Worm (Caenorhabditis elegans) whole organism, late embryonic: ENCODE measurements around the gene ZC395.4.

Experiments used
- C08G9.2 ChIP-seq: sonication (generic microtip); optimal IDR thresholded peaks from 2 replicates; lab custom pipeline; 2016; ENCODE audit warnings: mild to moderate bottlenecking, missing genetic modification characterization, moderate library complexity, missing compliant biosample characterization
- T23F11.4 ChIP-seq: fragments of 200-800 bp; sonication (Bioruptor generic); optimal IDR thresholded peaks from 2 replicates; lab custom pipeline; 2018; ENCODE audit warnings: mild to moderate bottlenecking, missing genetic modification characterization, missing compliant biosample characterization
- ceh-19 ChIP-seq: fragments of 200-800 bp; sonication (Bioruptor generic); optimal IDR thresholded peaks from 2 replicates; lab custom pipeline; 2018; ENCODE audit warnings: mild to moderate bottlenecking, missing genetic modification characterization, missing compliant biosample characterization
- che-1 ChIP-seq: sonication (generic microtip); optimal IDR thresholded peaks from 2 replicates; lab custom pipeline; 2016; ENCODE audit warnings: mild to moderate bottlenecking, missing genetic modification characterization, missing compliant biosample characterization
- eyg-1 ChIP-seq: sonication (generic microtip); optimal IDR thresholded peaks from 2 replicates; lab custom pipeline; 2016; ENCODE audit warnings: missing genotype, missing genetic modification characterization, missing compliant biosample characterization
- hlh-6 ChIP-seq: sonication (generic microtip); optimal IDR thresholded peaks from 2 replicates; lab custom pipeline; 2016; ENCODE audit warnings: missing genotype, missing genetic modification characterization, missing compliant biosample characterization
- lim-6 ChIP-seq: sonication (generic microtip); optimal IDR thresholded peaks from 2 replicates; lab custom pipeline; 2016; ENCODE audit warnings: missing genetic modification characterization, missing compliant biosample characterization
- lin-11 ChIP-seq: fragments of 200-800 bp; sonication (Bioruptor generic); optimal IDR thresholded peaks from 2 replicates; lab custom pipeline; 2018; ENCODE audit warnings: mild to moderate bottlenecking, missing genetic modification characterization, missing compliant biosample characterization
- madf-2 ChIP-seq: sonication (generic microtip); optimal IDR thresholded peaks from 2 replicates; lab custom pipeline; 2017; ENCODE audit warnings: missing genetic modification characterization, missing compliant biosample characterization
- nhr-232 ChIP-seq: sonication (generic microtip); optimal IDR thresholded peaks from 2 replicates; lab custom pipeline; 2016; ENCODE audit warnings: missing genetic modification characterization, missing compliant biosample characterization
- npax-4 ChIP-seq: sonication (generic microtip); optimal IDR thresholded peaks from 2 replicates; lab custom pipeline; 2016; ENCODE audit warnings: missing genetic modification characterization, missing compliant biosample characterization
- pqm-1 ChIP-seq: sonication (generic microtip); optimal IDR thresholded peaks from 2 replicates; lab custom pipeline; 2016; ENCODE audit warnings: missing genetic modification characterization, missing compliant biosample characterization
- syd-9 ChIP-seq: sonication (generic microtip); optimal IDR thresholded peaks from 2 replicates; lab custom pipeline; 2016; ENCODE audit warnings: mild to moderate bottlenecking, missing genetic modification characterization, moderate library complexity, missing compliant biosample characterization
- tbx-2 ChIP-seq: sonication (generic microtip); optimal IDR thresholded peaks from 2 replicates; lab custom pipeline; 2016; ENCODE audit warnings: missing genetic modification characterization, missing compliant biosample characterization
- tbx-7 ChIP-seq: sonication (generic microtip); optimal IDR thresholded peaks from 2 replicates; lab custom pipeline; 2016; ENCODE audit warnings: missing genotype, missing genetic modification characterization, missing compliant biosample characterization

The ZC395.4 gene

ce11 chrIII:5310940-5311339, 41.0 kb downstream of the ZC395.4 start, which contains the start of gene pqe-1:
pqe-1 (plus strand) TSS chrIII:5311240.
- TF ChIP-seq pqm-1 (tag; lab: Kevin White, UChicago) (no peak), lin-11 (tag; lab: Kevin White, UChicago) (no peak), C08G9.2 (tag; lab: Kevin White, UChicago) (no peak), tbx-7 (tag; lab: Kevin White, UChicago) (no peak), hlh-6 (tag; lab: Kevin White, UChicago) (no peak), che-1 (tag; lab: Kevin White, UChicago) (no peak), nhr-232 (no peak), lim-6 (tag; lab: Kevin White, UChicago) (no peak), tbx-2 (tag; lab: Kevin White, UChicago) (no peak), eyg-1 (tag; lab: Kevin White, UChicago) (no peak), madf-2 (tag; lab: Kevin White, UChicago) (no peak), ceh-19 (no peak), syd-9 (tag; lab: Kevin White, UChicago) (no peak)

ce11 chrIII:5318610-5319009, 48.7 kb downstream of the ZC395.4 start:
- TF ChIP-seq npax-4 (tag; lab: Kevin White, UChicago) (no peak), T23F11.4 (GFP tag; lab: Kevin White, UChicago) (no peak)
